Worm (Caenorhabditis elegans) whole organism, late embryonic: ENCODE measurements around the gene hpo-9.

ENCODE experiments used
- F13H6.1 ChIP-seq: sonication (generic microtip); optimal IDR thresholded peaks from 2 replicates; lab custom pipeline; 2016; ENCODE audit warnings: missing genetic modification characterization, missing compliant biosample characterization
- che-1 ChIP-seq: sonication (generic microtip); optimal IDR thresholded peaks from 2 replicates; lab custom pipeline; 2016; ENCODE audit warnings: mild to moderate bottlenecking, missing genetic modification characterization, missing compliant biosample characterization
- dve-1 ChIP-seq: sonication (generic microtip); optimal IDR thresholded peaks from 2 replicates; lab custom pipeline; 2017; ENCODE audit warnings: antibody characterized with exemption, mild to moderate bottlenecking, missing genetic modification characterization, missing compliant biosample characterization
- gmeb-2 ChIP-seq: sonication (generic microtip); optimal IDR thresholded peaks from 2 replicates; lab custom pipeline; 2016; ENCODE audit warnings: missing genetic modification characterization, inconsistent platforms, missing compliant biosample characterization
- lin-11 ChIP-seq: fragments of 200-800 bp; sonication (Bioruptor generic); optimal IDR thresholded peaks from 2 replicates; lab custom pipeline; 2018; ENCODE audit warnings: mild to moderate bottlenecking, missing genetic modification characterization, missing compliant biosample characterization
- nhr-11 ChIP-seq: fragments of 150-350 bp; optimal IDR thresholded peaks from 2 replicates; lab custom pipeline; 2014; ENCODE audit warnings: missing biosample characterization, missing genetic modification characterization
- pat-9 ChIP-seq: fragments of 200-800 bp; sonication (Bioruptor generic); optimal IDR thresholded peaks from 2 replicates; lab custom pipeline; 2018; ENCODE audit warnings: mild to moderate bottlenecking, missing genetic modification characterization, moderate library complexity, missing compliant biosample characterization
- pha-4 ChIP-seq: fragments of 150-350 bp; optimal IDR thresholded peaks from 2 replicates; lab custom pipeline; 2018; ENCODE audit warnings: missing biosample characterization, missing genetic modification reagents, missing genetic modification characterization
- sox-4 ChIP-seq: sonication (generic microtip); optimal IDR thresholded peaks from 2 replicates; lab custom pipeline; 2017; ENCODE audit warnings: mild to moderate bottlenecking, missing genetic modification characterization, inconsistent platforms, missing compliant biosample characterization

ce11 chrV:7230847-7231246, 6.1 kb downstream of the hpo-9 start, which contains the start of the genes gei-6 and krr-1:
- no peak for TF ChIP-seq nhr-11
- peak; percentile 81 for TF ChIP-seq che-1 (tag; lab: Kevin White, UChicago)
- no peak for TF ChIP-seq dve-1 (tag; lab: Kevin White, UChicago)
- no peak for TF ChIP-seq pha-4 (tag; lab: Kevin White, UChicago)
- TF ChIP-seq F13H6.1 (tag; lab: Kevin White, UChicago) = peak; percentile 44
- TF ChIP-seq pat-9 (tag; lab: Kevin White, UChicago) = peak; percentile 91
- TF ChIP-seq gmeb-2 = peak; percentile 79
- TF ChIP-seq lin-11 = peak; percentile 74
- peak; percentile 86 for TF ChIP-seq sox-4 (tag; lab: Kevin White, UChicago)
